Worm (Caenorhabditis elegans) whole organism, L4 larva: ENCODE results near the gene npr-30.

Experiments used
- D1046.2 ChIP-seq: fragments of 200-800 bp; sonication (Bioruptor generic); IDR thresholded peaks from 2 replicates; pipeline ENCODE4 v1.3.6; 2022; ENCODE audit warnings: missing genetic modification characterization, missing compliant biosample characterization
- F49E8.2 ChIP-seq: sonication (generic microtip); optimal IDR thresholded peaks from 2 replicates; lab custom pipeline; 2016; ENCODE audit warnings: missing compliant biosample characterization, mild to moderate bottlenecking, missing genetic modification characterization, borderline replicate concordance
- R02D3.7 ChIP-seq: fragments of 150-350 bp; sonication (generic microtip); optimal IDR thresholded peaks from 3 replicates; lab custom pipeline; 2014; ENCODE audit warnings: missing biosample characterization, missing genetic modification characterization
- T26A8.4 ChIP-seq: fragments of 200-800 bp; sonication (Bioruptor generic); IDR thresholded peaks from 2 replicates; pipeline ENCODE4 v1.3.6; 2022; ENCODE audit warnings: missing genetic modification characterization, missing compliant biosample characterization
- Y5F2A.4 ChIP-seq: fragments of 200-800 bp; sonication (Bioruptor generic); optimal IDR thresholded peaks from 2 replicates; lab custom pipeline; 2018; ENCODE audit warnings: mild to moderate bottlenecking, missing genetic modification characterization, missing compliant biosample characterization
- Y75B8A.6 ChIP-seq: fragments of 200-800 bp; sonication (Bioruptor generic); IDR thresholded peaks from 2 replicates; pipeline ENCODE4 v1.3.6; 2022; ENCODE audit warnings: missing genetic modification reagents, missing genetic modification characterization, missing compliant biosample characterization
- aha-1 ChIP-seq: fragments of 150-350 bp; peaks from one replicate; lab custom pipeline; 2014; ENCODE audit warnings: missing biosample characterization, missing genetic modification characterization
- arid-1 ChIP-seq: fragments of 200-800 bp; sonication (Bioruptor generic); conservative IDR thresholded peaks from 2 replicates; pipeline ENCODE4 v1.3.6; 2022; ENCODE audit warnings: missing genetic modification reagents, missing genetic modification characterization, missing compliant biosample characterization
- daf-8 ChIP-seq: fragments of 200-800 bp; sonication (Bioruptor generic); IDR thresholded peaks from 2 replicates; pipeline ENCODE4 v1.3.6; 2022; ENCODE audit warnings: missing genetic modification characterization, missing compliant biosample characterization
- dmd-8 ChIP-seq: fragments of 200-800 bp; sonication (Bioruptor generic); IDR thresholded peaks from 2 replicates; pipeline ENCODE4 v1.3.6; 2022; ENCODE audit warnings: missing genetic modification characterization, missing compliant biosample characterization
- egl-43 ChIP-seq: fragments of 200-800 bp; sonication (Bioruptor generic); IDR thresholded peaks from 2 replicates; pipeline ENCODE4 v1.3.6; 2022; ENCODE audit warnings: missing genetic modification reagents, missing genetic modification characterization, missing compliant biosample characterization
- fkh-10 ChIP-seq: fragments of 150-350 bp; optimal IDR thresholded peaks from 2 replicates; lab custom pipeline; 2014; ENCODE audit warnings: missing biosample characterization, missing genetic modification reagents, missing genetic modification characterization
- gei-8 ChIP-seq: fragments of 200-800 bp; sonication (Bioruptor generic); optimal IDR thresholded peaks from 2 replicates; lab custom pipeline; 2018; ENCODE audit warnings: mild to moderate bottlenecking, missing genetic modification characterization, missing compliant biosample characterization
- hlh-11 ChIP-seq: fragments of 200-800 bp; sonication (Bioruptor generic); optimal IDR thresholded peaks from 2 replicates; lab custom pipeline; 2018; ENCODE audit warnings: mild to moderate bottlenecking, missing genetic modification characterization, missing compliant biosample characterization
- lim-7 ChIP-seq: fragments of 200-800 bp; sonication (Bioruptor generic); IDR thresholded peaks from 2 replicates; pipeline ENCODE4 v1.3.6; 2022; ENCODE audit warnings: missing genetic modification characterization, missing compliant biosample characterization
- lin-29 ChIP-seq: fragments of 200-800 bp; sonication (Bioruptor generic); IDR thresholded peaks from 2 replicates; pipeline ENCODE4 v1.3.6; 2022; ENCODE audit warnings: missing genetic modification reagents, missing genetic modification characterization, missing compliant biosample characterization
- lin-39 ChIP-seq: fragments of 150-350 bp; optimal IDR thresholded peaks from 2 replicates; lab custom pipeline; 2014; ENCODE audit warnings: missing biosample characterization, missing genetic modification reagents, missing genetic modification characterization
- mdt-29 ChIP-seq: fragments of 200-800 bp; sonication (Bioruptor generic); IDR thresholded peaks from 2 replicates; pipeline ENCODE4 v1.3.6; 2022; ENCODE audit warnings: missing genetic modification reagents, missing genetic modification characterization, missing compliant biosample characterization
- nhr-102 ChIP-seq: sonication (generic microtip); optimal IDR thresholded peaks from 2 replicates; lab custom pipeline; 2016; ENCODE audit warnings: mild to moderate bottlenecking, missing genetic modification characterization, moderate library complexity, missing compliant biosample characterization
- nhr-28 ChIP-seq: fragments of 150-350 bp; optimal IDR thresholded peaks from 2 replicates; lab custom pipeline; 2014; ENCODE audit warnings: missing biosample characterization, missing genetic modification characterization
- pha-4 ChIP-seq, 2 experiments: fragments of 150-350 bp in 1 of 2; fragments of 200-800 bp in 1 of 2; sonication (Bioruptor generic) in 1 of 2; IDR thresholded peaks in 1 of 2; optimal IDR thresholded peaks in 1 of 2; 2 replicates each; pipeline versions ENCODE4 v1.3.6 to Lab custom; 2014 to 2022; ENCODE audit warnings: missing genetic modification characterization in 2 of 2, missing genetic modification reagents in 2 of 2, missing biosample characterization in 1 of 2, missing compliant biosample characterization in 1 of 2
- php-3 ChIP-seq: fragments of 200-800 bp; sonication (Bioruptor generic); IDR thresholded peaks from 2 replicates; pipeline ENCODE4 v1.3.6; 2022; ENCODE audit warnings: missing genetic modification reagents, missing genetic modification characterization, missing compliant biosample characterization
- saeg-2 ChIP-seq: fragments of 200-800 bp; sonication (Bioruptor generic); IDR thresholded peaks from 2 replicates; pipeline ENCODE4 v1.3.6; 2022; ENCODE audit warnings: missing genetic modification reagents, missing genetic modification characterization, missing compliant biosample characterization
- set-16 ChIP-seq: fragments of 200-800 bp; sonication (Bioruptor generic); IDR thresholded peaks from 2 replicates; pipeline ENCODE4 v1.3.6; 2022; ENCODE audit warnings: missing genetic modification reagents, missing genetic modification characterization, missing compliant biosample characterization
- skn-1 ChIP-seq: fragments of 150-350 bp; optimal IDR thresholded peaks from 2 replicates; lab custom pipeline; 2014; ENCODE audit warnings: missing biosample characterization, missing genetic modification characterization
- snpc-1.2 ChIP-seq: fragments of 200-800 bp; sonication (Bioruptor generic); IDR thresholded peaks from 2 replicates; pipeline ENCODE4 v1.3.6; 2022; ENCODE audit warnings: missing genetic modification reagents, missing genetic modification characterization, missing compliant biosample characterization
- spr-1 ChIP-seq: sonication (generic microtip); optimal IDR thresholded peaks from 2 replicates; lab custom pipeline; 2016; ENCODE audit warnings: mild to moderate bottlenecking, missing genetic modification characterization, missing compliant biosample characterization
- spr-3 ChIP-seq: fragments of 200-800 bp; sonication (Bioruptor generic); optimal IDR thresholded peaks from 2 replicates; lab custom pipeline; 2018; ENCODE audit warnings: mild to moderate bottlenecking, missing genetic modification characterization, missing compliant biosample characterization
- tra-1 ChIP-seq: fragments of 200-800 bp; sonication (Bioruptor generic); IDR thresholded peaks from 2 replicates; pipeline ENCODE4 v1.3.6; 2022; ENCODE audit warnings: missing genetic modification reagents, missing genetic modification characterization, missing compliant biosample characterization
- unc-62 ChIP-seq, 3 experiments: fragments of 150-350 bp in 1 of 3; sonication (generic microtip); optimal IDR thresholded peaks in 2 of 3; peaks in 1 of 3; 1 replicate in 1 of 3; 2 replicates in 2 of 3; lab custom pipeline; 2014 to 2017; ENCODE audit warnings: missing biosample characterization in 3 of 3, missing genetic modification characterization in 3 of 3, missing genetic modification reagents in 3 of 3, missing genotype in 1 of 3

Gene npr-30

DNA sequence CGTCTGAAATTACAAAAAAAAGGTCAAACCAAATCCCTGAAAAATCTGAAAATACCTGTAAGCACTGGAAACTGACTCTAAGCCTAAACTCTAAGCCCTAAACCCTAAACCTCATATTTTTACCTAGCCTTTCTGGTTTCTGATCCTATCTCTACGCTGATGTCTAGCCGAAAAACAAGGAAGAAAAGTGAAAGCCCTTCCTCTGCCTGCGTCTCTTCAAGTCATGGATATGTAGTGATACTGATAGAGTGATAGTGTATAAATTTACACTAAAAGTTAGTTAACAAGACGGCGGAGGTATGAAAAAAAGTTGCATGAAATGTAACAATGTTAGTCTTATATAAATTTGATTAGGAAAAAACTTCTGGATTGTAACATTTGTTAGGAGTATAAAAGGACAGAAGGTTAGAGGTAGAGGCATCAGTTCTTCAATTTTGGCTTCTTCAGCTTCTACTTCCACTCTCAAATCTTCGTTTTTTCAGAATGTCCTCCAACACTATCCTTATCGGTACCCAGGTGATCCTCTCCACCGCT lies 37.5 kb downstream of the npr-30 start, which contains the start of gene col-88:
Gene col-88, plus strand, starts transcription at position 484 of the 534 bp plus-strand sequence.
- TF ChIP-seq nhr-102 (tag; lab: Kevin White, UChicago) = no peak
- TF ChIP-seq nhr-28 (tag; lab: Kevin White, UChicago) = peak; percentile 33
- no peak for TF ChIP-seq spr-1 (tag; lab: Kevin White, UChicago)
- no peak for TF ChIP-seq skn-1 (tag; lab: Kevin White, UChicago)
- no peak for TF ChIP-seq lim-7 (GFP tag; lab: Robert Waterston, UW)
- TF ChIP-seq php-3 (GFP tag; lab: Robert Waterston, UW) = no peak

DNA sequence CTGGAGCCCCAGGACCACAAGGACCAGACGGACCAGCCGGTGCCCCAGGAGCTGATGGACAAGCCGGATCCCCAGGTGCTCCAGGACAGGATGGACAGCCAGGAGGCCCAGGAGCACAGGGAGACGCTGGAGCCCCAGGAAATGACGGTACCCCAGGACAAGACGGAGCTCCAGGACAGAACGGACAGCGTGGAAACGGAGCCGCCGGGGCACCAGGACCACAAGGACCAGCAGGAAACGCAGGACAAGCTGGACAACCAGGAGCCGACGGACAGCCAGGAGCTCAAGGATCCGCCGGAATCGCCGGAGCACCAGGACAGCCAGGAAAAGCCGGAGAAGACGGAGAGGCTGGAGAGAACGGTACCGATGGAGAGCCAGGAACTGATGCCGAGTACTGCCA lies 38.4 kb downstream of the npr-30 start:
- TF ChIP-seq set-16 = peak; percentile 97
- 0 out of 2 replicates have a peak, but pooled peaks have one; percentile 28 for TF ChIP-seq T26A8.4 (GFP tag; lab: Robert Waterston, UW)
- no peak for TF ChIP-seq saeg-2 (GFP tag; lab: Robert Waterston, UW)
- TF ChIP-seq hlh-11 (tag; lab: Kevin White, UChicago) = no peak
- TF ChIP-seq Y75B8A.6 (GFP tag; lab: Robert Waterston, UW) = no peak
- TF ChIP-seq unc-62 (GFP tag; optimal IDR thresholded peaks at IDR 0.05 in 1 of 2; lab: Kevin White, UChicago) = peak in 1 of 2 experiments; percentile 48
- TF ChIP-seq unc-62 (tag; optimal IDR thresholded peaks at IDR 0.05; lab: Kevin White, UChicago) = no peak
- 0 out of 2 replicates have a peak, but pooled peaks have one; percentile 18 for TF ChIP-seq daf-8 (GFP tag; lab: Robert Waterston, UW)
- no peak for TF ChIP-seq R02D3.7

- TF ChIP-seq arid-1 (GFP tag; lab: Robert Waterston, UW) (no peak), mdt-29 (GFP tag; lab: Robert Waterston, UW) (no peak), snpc-1.2 (GFP tag; lab: Robert Waterston, UW) (no peak), set-16 (peak; percentile 96), pha-4 (GFP tag; IDR thresholded peaks at IDR 0.05; lab: Robert Waterston, UW) (peak; percentile 53; the same call in 1 of the 2 replicates), pha-4 (tag; optimal IDR thresholded peaks at IDR 0.05; lab: Kevin White, UChicago) (no peak), fkh-10 (no peak), aha-1 (tag; lab: Kevin White, UChicago) (peak; percentile 28), lin-39 (tag; lab: Kevin White, UChicago) (no peak)
Measured at ce11 chrIII:42725-43124, 39.6 kb downstream of the npr-30 start.

- TF ChIP-seq set-16 (peak; percentile 95), Y75B8A.6 (GFP tag; lab: Robert Waterston, UW) (no peak), lin-29 (no peak), tra-1 (0 out of 2 replicates have a peak, but pooled peaks have one; percentile 27), aha-1 (tag; lab: Kevin White, UChicago) (peak; percentile 97)
Measured at ce11 chrIII:48329-48728, 45.2 kb downstream of the npr-30 start.

ce11 chrIII:49064-49463 lies 45.9 kb downstream of the npr-30 start:
- TF ChIP-seq D1046.2 (GFP tag; lab: Robert Waterston, UW) (0 out of 2 replicates have a peak, but pooled peaks have one; percentile 57), unc-62 (GFP tag; optimal IDR thresholded peaks at IDR 0.05 in 1 of 2; lab: Kevin White, UChicago) (peak in 1 of 2 experiments; percentile 60), unc-62 (tag; optimal IDR thresholded peaks at IDR 0.05; lab: Kevin White, UChicago) (no peak), F49E8.2 (tag; lab: Kevin White, UChicago) (no peak), spr-3 (GFP tag; lab: Kevin White, UChicago) (no peak), Y5F2A.4 (GFP tag; lab: Kevin White, UChicago) (no peak)

- 0 out of 2 replicates have a peak, but pooled peaks have one; percentile 12 for TF ChIP-seq egl-43
- peak; percentile 77 for TF ChIP-seq set-16
- TF ChIP-seq dmd-8 (GFP tag; lab: Robert Waterston, UW) = 0 out of 2 replicates have a peak, but pooled peaks have one; percentile 24
- TF ChIP-seq unc-62 (GFP tag; optimal IDR thresholded peaks at IDR 0.05 in 1 of 2; lab: Kevin White, UChicago) = peak in 1 of 2 experiments; percentile 62
- no peak for TF ChIP-seq unc-62 (tag; optimal IDR thresholded peaks at IDR 0.05; lab: Kevin White, UChicago)
- no peak for TF ChIP-seq gei-8 (GFP tag; lab: Kevin White, UChicago)
Measured at ce11 chrIII:50418-50817, 47.3 kb downstream of the npr-30 start.
